Worm (Caenorhabditis elegans): ENCODE measurements around the gene F13E9.5.

F13E9.5 gene

DNA sequence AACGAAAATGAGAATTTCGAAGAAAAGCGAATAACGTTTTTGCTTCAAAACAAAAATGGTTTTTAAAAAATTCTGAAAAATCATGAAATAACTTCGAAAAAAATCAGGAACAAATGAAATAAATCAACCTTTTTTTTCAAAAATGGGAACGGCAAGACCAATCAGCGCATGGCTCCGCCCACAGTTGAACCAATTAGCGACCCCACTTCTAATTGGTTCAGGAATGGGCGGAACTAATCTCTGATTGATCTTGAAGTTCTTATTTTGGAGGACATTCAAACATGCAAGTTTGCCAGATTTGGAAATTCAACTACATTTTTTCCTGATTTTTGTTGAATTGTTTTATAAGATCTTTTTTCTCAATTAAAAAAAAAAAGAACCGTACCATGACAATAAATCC lies 28.2 kb downstream of the F13E9.5 start:
- no peak for TF ChIP-seq nhr-23 (tag; optimal IDR thresholded peaks at IDR 0.05)
- peak; percentile 84 for TF ChIP-seq nfya-1 (tag; optimal IDR thresholded peaks at IDR 0.05; ENCODE audit: insufficient read depth)

ce11 chrIV:10855049-10855448 lies 29.1 kb downstream of the F13E9.5 start, which contains the start of gene T11G6.3:
Gene T11G6.3, minus strand, starts transcription at chrIV:10855237.
- TF ChIP-seq hmg-11 (tag; optimal IDR thresholded peaks at IDR 0.05) (no peak), mdl-1 (tag; optimal IDR thresholded peaks at IDR 0.05) (no peak), ceh-16 (tag; optimal IDR thresholded peaks at IDR 0.05) (no peak), egl-5 (tag; optimal IDR thresholded peaks at IDR 0.05) (no peak), nhr-67 (tag; optimal IDR thresholded peaks at IDR 0.05) (no peak), nhr-77 (tag; optimal IDR thresholded peaks at IDR 0.05) (no peak), lin-39 (tag; optimal IDR thresholded peaks at IDR 0.05) (no peak), nhr-237 (tag; optimal IDR thresholded peaks at IDR 0.05) (no peak), tbx-2 (tag; optimal IDR thresholded peaks at IDR 0.05) (no peak), eor-1 (tag; optimal IDR thresholded peaks at IDR 0.05) (no peak), fkh-2 (tag; optimal IDR thresholded peaks at IDR 0.05) (no peak), nhr-76 (tag; optimal IDR thresholded peaks at IDR 0.05) (no peak), elt-1 (tag; optimal IDR thresholded peaks at IDR 0.05) (no peak), pha-4 (tag; optimal IDR thresholded peaks at IDR 0.05) (no peak), pqm-1 (tag; optimal IDR thresholded peaks at IDR 0.05) (no peak), unc-39 (tag; optimal IDR thresholded peaks at IDR 0.05) (no peak), elt-2 (tag; optimal IDR thresholded peaks at IDR 0.05) (no peak), fos-1 (tag; optimal IDR thresholded peaks at IDR 0.05) (no peak), fkh-10 (GFP tag; optimal IDR thresholded peaks at IDR 0.05) (no peak), sea-2 (GFP tag; optimal IDR thresholded peaks at IDR 0.05) (no peak)

DNA sequence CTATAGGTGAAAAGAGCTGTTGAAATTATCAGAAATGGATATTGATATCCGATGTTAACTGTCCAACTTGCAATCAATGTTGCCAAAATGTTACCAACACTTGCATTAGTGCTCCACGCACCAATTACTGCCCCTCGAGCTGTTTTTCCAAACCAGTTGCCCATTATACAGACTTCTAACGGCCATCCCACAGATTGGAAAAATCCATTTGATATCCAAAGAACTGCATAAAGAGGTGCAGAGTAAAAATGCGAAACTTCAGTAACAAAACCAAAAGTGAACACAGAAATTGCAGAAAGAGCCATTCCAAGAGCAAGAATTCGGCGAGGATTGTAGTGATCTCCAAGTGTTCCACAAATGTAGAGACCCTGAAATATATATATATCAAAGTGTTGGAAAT lies 30.1 kb downstream of the F13E9.5 start:
- no peak for TF ChIP-seq lin-15B (tag; optimal IDR thresholded peaks at IDR 0.05)
- no peak for TF ChIP-seq R02D3.7 (tag; optimal IDR thresholded peaks at IDR 0.05)
- no peak for TF ChIP-seq egl-27 (tag; optimal IDR thresholded peaks at IDR 0.05)
- TF ChIP-seq pha-4 (tag; optimal IDR thresholded peaks at IDR 0.05) = no peak
- no peak for TF ChIP-seq nhr-25 (tag; optimal IDR thresholded peaks at IDR 0.05)
- TF ChIP-seq fkh-2 (tag; optimal IDR thresholded peaks at IDR 0.05) = no peak
- no peak for TF ChIP-seq sea-2 (GFP tag; optimal IDR thresholded peaks at IDR 0.05)
- no peak for TF ChIP-seq ceh-16 (tag; optimal IDR thresholded peaks at IDR 0.05)
- no peak for TF ChIP-seq fos-1 (tag; optimal IDR thresholded peaks at IDR 0.05)
- no peak for TF ChIP-seq ceh-82 (tag; optimal IDR thresholded peaks at IDR 0.05)
- TF ChIP-seq pqm-1 (tag; optimal IDR thresholded peaks at IDR 0.05) = no peak
- TF ChIP-seq nhr-67 (tag; optimal IDR thresholded peaks at IDR 0.05) = no peak
- no peak for TF ChIP-seq eor-1 (tag; optimal IDR thresholded peaks at IDR 0.05)
- no peak for TF ChIP-seq mdl-1 (tag; optimal IDR thresholded peaks at IDR 0.05)
- TF ChIP-seq lsy-12 (tag; optimal IDR thresholded peaks at IDR 0.05) = no peak

DNA sequence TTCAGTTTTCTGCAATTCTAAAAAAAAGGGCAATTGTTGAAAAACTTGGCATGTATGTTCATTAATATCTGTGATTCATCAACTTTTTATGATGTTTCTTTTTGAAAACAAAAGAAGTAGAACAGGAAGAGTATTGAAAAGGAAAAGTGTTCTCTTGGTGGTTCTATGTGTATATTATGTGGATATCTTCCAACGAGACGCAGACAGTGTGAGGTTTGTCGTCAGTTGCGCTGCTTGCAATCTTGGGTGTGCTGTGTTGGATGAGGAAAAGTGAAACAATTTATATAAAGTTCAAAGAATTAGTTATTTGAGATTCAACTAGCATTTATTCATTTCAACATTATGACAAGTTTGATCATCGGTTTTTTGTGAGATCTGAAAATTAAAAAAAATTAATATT lies 31.8 kb downstream of the F13E9.5 start:
- no peak for TF ChIP-seq tbx-2 (tag; optimal IDR thresholded peaks at IDR 0.05)
- no peak for TF ChIP-seq zag-1 (tag; optimal IDR thresholded peaks at IDR 0.05)
- TF ChIP-seq mdl-1 (tag; optimal IDR thresholded peaks at IDR 0.05) = no peak
- TF ChIP-seq nhr-77 (tag; optimal IDR thresholded peaks at IDR 0.05) = no peak
- no peak for TF ChIP-seq nhr-28 (tag; optimal IDR thresholded peaks at IDR 0.05)
- TF ChIP-seq unc-62 (GFP tag; optimal IDR thresholded peaks at IDR 0.05) = no peak
- TF ChIP-seq pha-4 (tag; optimal IDR thresholded peaks at IDR 0.05) = peak; percentile 53
- no peak for TF ChIP-seq R02D3.7 (tag; optimal IDR thresholded peaks at IDR 0.05)
- no peak for TF ChIP-seq aly-2 (tag; optimal IDR thresholded peaks at IDR 0.05)
- no peak for TF ChIP-seq ceh-28 (tag; optimal IDR thresholded peaks at IDR 0.05)
- TF ChIP-seq nhr-76 (tag; optimal IDR thresholded peaks at IDR 0.05) = no peak
- TF ChIP-seq hmg-11 (tag; optimal IDR thresholded peaks at IDR 0.05) = peak; percentile 7
- no peak for TF ChIP-seq pqm-1 (tag; optimal IDR thresholded peaks at IDR 0.05)
- no peak for TF ChIP-seq ztf-4 (tag; optimal IDR thresholded peaks at IDR 0.05)
- TF ChIP-seq nhr-25 (tag; optimal IDR thresholded peaks at IDR 0.05) = peak; percentile 31
- no peak for TF ChIP-seq nhr-11 (tag; optimal IDR thresholded peaks at IDR 0.05)
- TF ChIP-seq nhr-23 (tag; optimal IDR thresholded peaks at IDR 0.05) = peak; percentile 14
- TF ChIP-seq nfya-1 (tag; optimal IDR thresholded peaks at IDR 0.05; ENCODE audit: insufficient read depth) = peak; percentile 37
- no peak for TF ChIP-seq lin-39 (tag; optimal IDR thresholded peaks at IDR 0.05)

ce11 chrIV:10851833-10852232 lies 32.3 kb downstream of the F13E9.5 start, which contains the start of gene T11G6.4:
Gene T11G6.4, minus strand, starts transcription at chrIV:10851933.
- no peak for TF ChIP-seq aly-2 (tag; optimal IDR thresholded peaks at IDR 0.05)
- TF ChIP-seq nhr-43 (tag; optimal IDR thresholded peaks at IDR 0.05; ENCODE audit: poor library complexity, severe bottlenecking) = no peak
- TF ChIP-seq egl-27 (tag; optimal IDR thresholded peaks at IDR 0.05) = no peak
- TF ChIP-seq nfya-1 (tag; optimal IDR thresholded peaks at IDR 0.05; ENCODE audit: insufficient read depth) = no peak
- TF ChIP-seq ceh-28 (tag; optimal IDR thresholded peaks at IDR 0.05) = no peak
- TF ChIP-seq elt-1 (tag; optimal IDR thresholded peaks at IDR 0.05) = no peak
- no peak for TF ChIP-seq pqm-1 (tag; optimal IDR thresholded peaks at IDR 0.05)
- no peak for TF ChIP-seq mdl-1 (tag; optimal IDR thresholded peaks at IDR 0.05)
- no peak for TF ChIP-seq ZK546.5 (tag; optimal IDR thresholded peaks at IDR 0.05)
- no peak for TF ChIP-seq ceh-82 (tag; optimal IDR thresholded peaks at IDR 0.05)
- no peak for TF ChIP-seq fkh-2 (tag; optimal IDR thresholded peaks at IDR 0.05)
- no peak for TF ChIP-seq ztf-11 (tag; optimal IDR thresholded peaks at IDR 0.05)
- TF ChIP-seq nhr-76 (tag; optimal IDR thresholded peaks at IDR 0.05) = no peak
